Worm (Caenorhabditis elegans) whole organism, L4/young adult: ENCODE data around the gene rbd-1.

Experiments used
- W03F9.2 ChIP-seq: fragments of 150-350 bp; optimal IDR thresholded peaks from 2 replicates; lab custom pipeline; 2014; ENCODE audit warnings: missing biosample characterization, missing genetic modification characterization
- dao-5 ChIP-seq: sonication (generic microtip); optimal IDR thresholded peaks from 2 replicates; lab custom pipeline; 2016; ENCODE audit warnings: missing genotype, missing genetic modification characterization, moderate library complexity, missing compliant biosample characterization
- him-1 ChIP-seq: sonication (generic microtip); optimal IDR thresholded peaks from 2 replicates; lab custom pipeline; 2016; ENCODE audit warnings: missing genotype, missing genetic modification reagents, missing genetic modification characterization, missing compliant biosample characterization

DNA sequence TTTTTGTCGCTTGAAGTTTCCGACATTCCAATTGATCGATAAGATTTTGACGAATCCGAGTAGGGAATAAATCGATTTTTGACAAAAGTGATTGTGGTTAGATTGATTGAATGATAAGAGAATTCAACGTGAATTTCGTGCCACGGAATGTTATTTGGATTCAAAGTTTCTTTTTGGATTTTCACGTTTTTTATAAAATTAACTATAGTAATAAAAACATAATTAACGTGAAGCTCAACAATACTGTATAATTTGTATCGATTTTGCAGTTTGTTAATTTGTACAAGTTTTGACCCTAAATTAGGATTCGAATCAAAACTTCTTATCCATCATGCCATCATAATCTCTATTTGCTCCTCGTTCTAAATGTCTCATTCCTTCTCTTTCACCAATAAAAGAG, 19.9 kb downstream of the rbd-1 start, which contains the start of gene C36H8.1:
- TF ChIP-seq dao-5 = no peak
- no peak for TF ChIP-seq him-1 (tag; lab: Kevin White, UChicago)
- no peak for TF ChIP-seq W03F9.2 (tag; lab: Kevin White, UChicago)
